Fruit fly (Drosophila melanogaster) whole organism, embryonic: ENCODE measurements around the gene CG43245.

Experiments used
- B-H1 ChIP-seq: fragments of 200-800 bp; sonication (Bioruptor generic); IDR thresholded peaks from 3 replicates; pipeline ENCODE4 v1.3.6; 2022; ENCODE audit warnings: missing biosample characterization, missing genetic modification characterization
- B-H2 ChIP-seq: fragments of 200-800 bp; sonication (Bioruptor generic); optimal IDR thresholded peaks from 2 replicates; lab custom pipeline; 2018; ENCODE audit warnings: missing biosample characterization, mild to moderate bottlenecking, missing genetic modification characterization
- CG10462 ChIP-seq: fragments of 200-800 bp; sonication (Bioruptor generic); optimal IDR thresholded peaks from 2 replicates; lab custom pipeline; 2016; ENCODE audit warnings: missing biosample characterization, missing genetic modification characterization
- CG10565 ChIP-seq: fragments of 200-800 bp; sonication (Bioruptor generic); optimal IDR thresholded peaks from 3 replicates; lab custom pipeline; 2016; ENCODE audit warnings: missing biosample characterization, mild to moderate bottlenecking, missing genetic modification characterization
- CG11695 ChIP-seq: fragments of 200-800 bp; sonication (Bioruptor generic); IDR thresholded peaks from 3 replicates; pipeline ENCODE4 v1.3.6; 2022; ENCODE audit warnings: missing biosample characterization, missing genetic modification characterization
- CG12236 ChIP-seq: fragments of 200-800 bp; sonication (Bioruptor generic); optimal IDR thresholded peaks from 2 replicates; lab custom pipeline; 2016; ENCODE audit warnings: missing biosample characterization, missing genetic modification characterization
- CG1233 ChIP-seq: fragments of 200-800 bp; sonication (Bioruptor generic); optimal IDR thresholded peaks from 4 replicates; lab custom pipeline; 2018; ENCODE audit warnings: missing biosample characterization, mild to moderate bottlenecking, missing genetic modification characterization
- CG13296 ChIP-seq: fragments of 200-800 bp; sonication (Bioruptor generic); optimal IDR thresholded peaks from 3 replicates; lab custom pipeline; 2018; ENCODE audit warnings: missing biosample characterization, mild to moderate bottlenecking, missing genetic modification characterization
- CG14014 ChIP-seq: fragments of 200-800 bp; sonication (Bioruptor generic); IDR thresholded peaks from 2 replicates; pipeline ENCODE4 v1.3.6; 2022; ENCODE audit warnings: missing biosample characterization, missing genetic modification characterization
- CG16815 ChIP-seq: fragments of 200-800 bp; sonication (Bioruptor generic); optimal IDR thresholded peaks from 3 replicates; lab custom pipeline; 2017; ENCODE audit warnings: missing biosample characterization, mild to moderate bottlenecking, missing genetic modification characterization
- CG18476 ChIP-seq: fragments of 200-800 bp; sonication (Bioruptor generic); optimal IDR thresholded peaks from 2 replicates; lab custom pipeline; 2016; ENCODE audit warnings: missing biosample characterization, mild to moderate bottlenecking, missing genetic modification characterization
- CG30020 ChIP-seq: fragments of 200-800 bp; optimal IDR thresholded peaks from 2 replicates; lab custom pipeline; 2019; ENCODE audit warnings: missing biosample characterization, mild to moderate bottlenecking, missing genetic modification characterization, moderate library complexity
- CG31441 ChIP-seq: fragments of 200-800 bp; sonication (Bioruptor generic); IDR thresholded peaks from 2 replicates; pipeline ENCODE4 v1.3.6; 2022; ENCODE audit warnings: missing biosample characterization, missing genetic modification characterization
- CG33557 ChIP-seq: fragments of 200-800 bp; sonication (Bioruptor generic); optimal IDR thresholded peaks from 2 replicates; lab custom pipeline; 2019; ENCODE audit warnings: missing biosample characterization, mild to moderate bottlenecking, missing genetic modification characterization, moderate library complexity
- CG4282 ChIP-seq: fragments of 200-800 bp; sonication (Bioruptor generic); optimal IDR thresholded peaks from 2 replicates; lab custom pipeline; 2016; ENCODE audit warnings: missing biosample characterization, missing genetic modification characterization
- CG4328 ChIP-seq: fragments of 200-800 bp; sonication (Bioruptor generic); optimal IDR thresholded peaks from 3 replicates; lab custom pipeline; 2017; ENCODE audit warnings: missing biosample characterization, missing genetic modification reagents, missing genetic modification characterization
- CG4617 ChIP-seq: fragments of 200-800 bp; sonication (Bioruptor generic); optimal IDR thresholded peaks from 3 replicates; lab custom pipeline; 2016; ENCODE audit warnings: missing biosample characterization, missing genetic modification characterization, borderline replicate concordance
- CG6272 ChIP-seq: fragments of 200-800 bp; sonication (Bioruptor generic); IDR thresholded peaks from 2 replicates; pipeline ENCODE4 v1.3.6; 2022; ENCODE audit warnings: missing biosample characterization, missing genetic modification characterization
- CG6791 ChIP-seq: fragments of 200-800 bp; sonication (Bioruptor generic); IDR thresholded peaks from 3 replicates; pipeline ENCODE4 v1.3.6; 2022; ENCODE audit warnings: missing biosample characterization, missing genetic modification characterization; ENCODE audit not compliant: partially characterized antibody
- D19B ChIP-seq: fragments of 200-800 bp; sonication (Bioruptor generic); optimal IDR thresholded peaks from 2 replicates; lab custom pipeline; 2017; ENCODE audit warnings: missing biosample characterization, mild to moderate bottlenecking, missing genetic modification characterization
- Doc2 ChIP-seq: fragments of 200-800 bp; sonication (Bioruptor generic); IDR thresholded peaks from 2 replicates; pipeline ENCODE4 v1.3.6; 2022; ENCODE audit warnings: missing biosample characterization, missing genetic modification characterization
- HLHmδ ChIP-seq: fragments of 200-800 bp; sonication (Bioruptor generic); optimal IDR thresholded peaks from 2 replicates; lab custom pipeline; 2018; ENCODE audit warnings: missing biosample characterization, mild to moderate bottlenecking, missing genetic modification characterization, moderate library complexity
- Hr39 ChIP-seq: fragments of >200 bp; optimal IDR thresholded peaks from 2 replicates; lab custom pipeline; 2017
- Hr51 ChIP-seq, 2 experiments: fragments of 200-800 bp; sonication (Bioruptor generic); optimal IDR thresholded peaks; 2 replicates in 1 of 2; 3 replicates in 1 of 2; lab custom pipeline; 2016 to 2018; ENCODE audit warnings: missing biosample characterization in 2 of 2, missing genetic modification characterization in 2 of 2, mild to moderate bottlenecking in 1 of 2, moderate library complexity in 1 of 2
- Hsf ChIP-seq: fragments of 200-800 bp; sonication (Bioruptor generic); optimal IDR thresholded peaks from 3 replicates; lab custom pipeline; 2016; ENCODE audit warnings: missing biosample characterization, missing genetic modification characterization
- MBD-R2 ChIP-seq: fragments of 200-800 bp; sonication (Bioruptor generic); IDR thresholded peaks from 2 replicates; pipeline ENCODE4 v1.3.6; 2022; ENCODE audit warnings: missing biosample characterization, missing genetic modification characterization
- Max ChIP-seq: fragments of 200-800 bp; sonication (Bioruptor generic); optimal IDR thresholded peaks from 2 replicates; lab custom pipeline; 2016; ENCODE audit warnings: missing biosample characterization, mild to moderate bottlenecking, missing genetic modification characterization
- Mrtf ChIP-seq: fragments of 200-800 bp; sonication (Bioruptor generic); IDR thresholded peaks from 3 replicates; pipeline ENCODE4 v1.3.6; 2022; ENCODE audit warnings: missing biosample characterization, missing genetic modification characterization
- Nf-YA ChIP-seq: fragments of 200-800 bp; sonication (Bioruptor generic); IDR thresholded peaks from 2 replicates; pipeline ENCODE4 v1.3.6; 2022; ENCODE audit warnings: missing biosample characterization, missing genetic modification characterization
- Ssrp ChIP-seq: fragments of 200-800 bp; sonication (Bioruptor generic); optimal IDR thresholded peaks from 2 replicates; lab custom pipeline; 2018; ENCODE audit warnings: missing biosample characterization, mild to moderate bottlenecking, missing genetic modification characterization, moderate library complexity
- Tbp ChIP-seq: fragments of >200 bp; optimal IDR thresholded peaks from 2 replicates; lab custom pipeline; 2018; ENCODE audit warnings: missing biosample characterization, missing genetic modification characterization
- Xbp1 ChIP-seq: fragments of 200-800 bp; sonication (Bioruptor generic); optimal IDR thresholded peaks from 3 replicates; lab custom pipeline; 2016; ENCODE audit warnings: missing biosample characterization, mild to moderate bottlenecking, missing genetic modification characterization
- crol ChIP-seq: fragments of 200-800 bp; sonication (Bioruptor generic); IDR thresholded peaks from 2 replicates; pipeline ENCODE4 v1.3.6; 2022; ENCODE audit warnings: missing biosample characterization, missing genetic modification characterization
- dan ChIP-seq: fragments of 200-800 bp; sonication (Bioruptor generic); IDR thresholded peaks from 2 replicates; pipeline ENCODE4 v1.3.6; 2022; ENCODE audit warnings: missing biosample characterization, missing genetic modification characterization
- dimm ChIP-seq: fragments of 200-800 bp; sonication (Bioruptor generic); IDR thresholded peaks from 2 replicates; pipeline ENCODE4 v1.3.6; 2022; ENCODE audit warnings: missing biosample characterization, missing genetic modification characterization
- dpn ChIP-seq, 2 experiments: fragments of 200-800 bp; sonication (Bioruptor generic); optimal IDR thresholded peaks; 3 replicates each; lab custom pipeline; 2016; ENCODE audit warnings: missing biosample characterization in 2 of 2, missing genetic modification characterization in 2 of 2
- en ChIP-seq: fragments of 200-800 bp; sonication (Bioruptor generic); optimal IDR thresholded peaks from 2 replicates; lab custom pipeline; 2016; ENCODE audit warnings: missing biosample characterization, missing genetic modification characterization
- gro ChIP-seq: fragments of 200-800 bp; sonication (Bioruptor generic); optimal IDR thresholded peaks from 2 replicates; lab custom pipeline; 2016; ENCODE audit warnings: missing biosample characterization, missing genetic modification characterization
- lilli ChIP-seq: fragments of 200-800 bp; sonication (Bioruptor generic); optimal IDR thresholded peaks from 3 replicates; lab custom pipeline; 2016; ENCODE audit warnings: missing biosample characterization, missing genetic modification characterization
- mam ChIP-seq: fragments of 200-800 bp; sonication (Bioruptor generic); optimal IDR thresholded peaks from 3 replicates; lab custom pipeline; 2016; ENCODE audit warnings: missing biosample characterization, missing genetic modification characterization
- nerfin-1 ChIP-seq: fragments of 200-800 bp; sonication (Bioruptor generic); optimal IDR thresholded peaks from 3 replicates; lab custom pipeline; 2019; ENCODE audit warnings: missing biosample characterization, mild to moderate bottlenecking, missing genetic modification characterization, moderate library complexity
- nerfin-2 ChIP-seq: fragments of 200-800 bp; sonication (Bioruptor generic); IDR thresholded peaks from 2 replicates; pipeline ENCODE4 v1.3.6; 2022; ENCODE audit warnings: missing biosample characterization, missing genetic modification characterization; ENCODE audit not compliant: partially characterized antibody
- odd ChIP-seq: fragments of 200-800 bp; sonication (Bioruptor generic); optimal IDR thresholded peaks from 2 replicates; lab custom pipeline; 2017; ENCODE audit warnings: missing biosample characterization, mild to moderate bottlenecking, missing genetic modification characterization
- pros ChIP-seq: fragments of 200-800 bp; sonication (Bioruptor generic); optimal IDR thresholded peaks from 3 replicates; lab custom pipeline; 2019; ENCODE audit warnings: missing biosample characterization, mild to moderate bottlenecking, missing genetic modification characterization, moderate library complexity
- rib ChIP-seq: fragments of 200-800 bp; sonication (Bioruptor generic); IDR thresholded peaks from 2 replicates; pipeline ENCODE4 v1.3.6; 2022; ENCODE audit warnings: missing biosample characterization, missing genetic modification characterization
- slou ChIP-seq: fragments of 200-800 bp; sonication (Bioruptor generic); optimal IDR thresholded peaks from 3 replicates; lab custom pipeline; 2016; ENCODE audit warnings: missing biosample characterization, missing genetic modification characterization
- slp2 ChIP-seq: fragments of 200-800 bp; sonication (Bioruptor generic); optimal IDR thresholded peaks from 2 replicates; lab custom pipeline; 2016; ENCODE audit warnings: missing biosample characterization, missing genetic modification characterization
- tgo ChIP-seq: fragments of 200-800 bp; sonication (Bioruptor generic); IDR thresholded peaks from 3 replicates; pipeline ENCODE4 v1.3.6; 2022; ENCODE audit warnings: missing biosample characterization, missing genetic modification characterization
- tx ChIP-seq: fragments of 200-800 bp; sonication (Bioruptor generic); optimal IDR thresholded peaks from 2 replicates; lab custom pipeline; 2016; ENCODE audit warnings: missing biosample characterization, missing genetic modification characterization
- vvl ChIP-seq: fragments of 200-800 bp; sonication (Bioruptor generic); IDR thresholded peaks from 2 replicates; pipeline ENCODE4 v1.3.6; 2022; ENCODE audit warnings: missing biosample characterization, missing genetic modification characterization
- zen2 ChIP-seq: fragments of 200-800 bp; sonication (Bioruptor generic); IDR thresholded peaks from 3 replicates; pipeline ENCODE4 v1.3.6; 2022; ENCODE audit warnings: missing biosample characterization, missing genetic modification characterization; ENCODE audit not compliant: partially characterized antibody

The CG43245 gene

dm6 chr3L:10745547-10746189, 26.1 kb upstream of the CG43245 start (continued):
- TF ChIP-seq CG4617 (no peak), dpn (GFP tag; optimal IDR thresholded peaks at IDR 0.05; lab: Kevin White, UChicago) (peak; percentile 27 to 56), en (GFP tag; lab: Kevin White, UChicago) (peak; percentile 33), dimm (GFP tag; lab: Robert Waterston, UW) (peak; percentile 31; the same call in 1 of the 2 replicates), Hr39 (lab: Kevin White, UChicago) (no peak), Tbp (GFP tag; lab: Kevin White, UChicago) (no peak), Nf-YA (GFP tag; lab: Robert Waterston, UW) (no peak), slou (GFP tag; lab: Kevin White, UChicago) (peak; percentile 12), CG4328 (no peak), Doc2 (GFP tag; lab: Robert Waterston, UW) (no peak), CG33557 (GFP tag; lab: Kevin White, UChicago) (no peak), B-H2 (GFP tag; lab: Kevin White, UChicago) (no peak), pros (no peak), CG16815 (no peak), Xbp1 (peak; percentile 61), tgo (peak; percentile 77), B-H1 (peak; percentile 71), CG31441 (GFP tag; lab: Robert Waterston, UW) (peak; percentile 69), odd (no peak), CG11695 (GFP tag; lab: Robert Waterston, UW) (peak; percentile 68; the same call in 1 of the 3 replicates), zen2 (GFP tag; lab: Robert Waterston, UW) (no peak), CG4282 (GFP tag; lab: Kevin White, UChicago) (no peak), Ssrp (peak; percentile 23), CG1233 (GFP tag; lab: Kevin White, UChicago) (no peak), CG10462 (GFP tag; lab: Kevin White, UChicago) (peak; percentile 27), CG30020 (tag; lab: Kevin White, UChicago) (no peak), Max (peak; percentile 1), gro (peak; percentile 6), D19B (GFP tag; lab: Kevin White, UChicago) (peak; percentile 45), CG6272 (GFP tag; lab: Robert Waterston, UW) (peak; percentile 37; the same call in 1 of the 2 replicates), CG6791 (no peak), Hr51 (GFP tag; optimal IDR thresholded peaks at IDR 0.05; lab: Kevin White, UChicago) (peak in 1 of 2 experiments; percentile 78), CG14014 (no peak), crol (GFP tag; lab: Robert Waterston, UW) (no peak), CG18476 (no peak), nerfin-2 (GFP tag; lab: Robert Waterston, UW) (no peak), Hsf (peak; percentile 53), vvl (peak; percentile 81), lilli (no peak), MBD-R2 (GFP tag; lab: Robert Waterston, UW) (peak; percentile 14; the same call in 1 of the 2 replicates), CG10565 (GFP tag; lab: Kevin White, UChicago) (no peak), HLHmδ (GFP tag; lab: Kevin White, UChicago) (no peak), mam (GFP tag; lab: Kevin White, UChicago) (peak; percentile 18), nerfin-1 (no peak), dan (GFP tag; lab: Robert Waterston, UW) (no peak), CG12236 (GFP tag; lab: Kevin White, UChicago) (no peak), Mrtf (GFP tag; lab: Robert Waterston, UW) (no peak), slp2 (peak; percentile 18), CG13296 (GFP tag; lab: Kevin White, UChicago) (no peak), rib (GFP tag; lab: Robert Waterston, UW) (no peak), tx (GFP tag; lab: Kevin White, UChicago) (no peak)
